Worm (Caenorhabditis elegans) whole organism, late embryonic: Measurements from ENCODE around the gene nhr-135.

Experiments
- C08G9.2 ChIP-seq: sonication (generic microtip); optimal IDR thresholded peaks from 2 replicates; lab custom pipeline; 2016; ENCODE audit warnings: mild to moderate bottlenecking, missing genetic modification characterization, moderate library complexity, missing compliant biosample characterization
- T23F11.4 ChIP-seq: fragments of 200-800 bp; sonication (Bioruptor generic); optimal IDR thresholded peaks from 2 replicates; lab custom pipeline; 2018; ENCODE audit warnings: mild to moderate bottlenecking, missing genetic modification characterization, missing compliant biosample characterization
- dmd-4 ChIP-seq: sonication (generic microtip); optimal IDR thresholded peaks from 2 replicates; lab custom pipeline; 2016; ENCODE audit warnings: borderline replicate concordance, missing genetic modification characterization, missing compliant biosample characterization
- elt-4 ChIP-seq: sonication (generic microtip); optimal IDR thresholded peaks from 2 replicates; lab custom pipeline; 2016; ENCODE audit warnings: missing genetic modification characterization, missing compliant biosample characterization
- gmeb-2 ChIP-seq: sonication (generic microtip); optimal IDR thresholded peaks from 2 replicates; lab custom pipeline; 2016; ENCODE audit warnings: missing genetic modification characterization, inconsistent platforms, missing compliant biosample characterization
- nfya-1 ChIP-seq: sonication (generic microtip); optimal IDR thresholded peaks from 2 replicates; lab custom pipeline; 2017; ENCODE audit warnings: missing genetic modification characterization, mild to moderate bottlenecking, missing compliant biosample characterization, antibody characterized with exemption, moderate library complexity
- nhr-11 ChIP-seq: fragments of 150-350 bp; optimal IDR thresholded peaks from 2 replicates; lab custom pipeline; 2014; ENCODE audit warnings: missing biosample characterization, missing genetic modification characterization
- nhr-232 ChIP-seq: sonication (generic microtip); optimal IDR thresholded peaks from 2 replicates; lab custom pipeline; 2016; ENCODE audit warnings: missing genetic modification characterization, missing compliant biosample characterization
- sox-4 ChIP-seq: sonication (generic microtip); optimal IDR thresholded peaks from 2 replicates; lab custom pipeline; 2017; ENCODE audit warnings: mild to moderate bottlenecking, missing genetic modification characterization, inconsistent platforms, missing compliant biosample characterization
- unc-86 ChIP-seq: sonication (generic microtip); optimal IDR thresholded peaks from 2 replicates; lab custom pipeline; 2016; ENCODE audit warnings: missing genetic modification characterization, missing compliant biosample characterization

DNA sequence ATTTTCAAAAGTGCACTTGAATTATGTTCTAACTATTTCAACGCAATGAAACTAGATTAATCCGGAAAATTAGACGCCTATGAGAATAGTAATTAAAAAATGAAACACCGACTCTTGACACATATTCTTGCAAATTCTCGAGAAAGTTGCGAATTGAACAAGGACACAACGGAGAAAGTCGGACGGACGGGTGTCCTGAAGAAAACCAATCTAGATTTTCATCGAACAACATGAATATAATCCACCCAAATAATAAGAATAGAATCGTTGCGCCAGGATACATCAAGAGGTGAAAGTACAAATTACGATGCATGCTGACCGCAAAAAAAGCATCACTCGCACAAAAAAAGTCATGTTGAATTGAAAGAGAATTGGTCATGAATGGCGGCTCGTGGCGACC is 24.7 kb downstream of the nhr-135 start:
- no peak for TF ChIP-seq nhr-11 (tag; lab: Kevin White, UChicago)
- TF ChIP-seq elt-4 (tag; lab: Kevin White, UChicago), result no peak
- no peak for TF ChIP-seq T23F11.4 (GFP tag; lab: Kevin White, UChicago)
- no peak for TF ChIP-seq sox-4
- no peak for TF ChIP-seq C08G9.2
- TF ChIP-seq nfya-1 (tag; lab: Kevin White, UChicago), result no peak
- no peak for TF ChIP-seq gmeb-2 (tag; lab: Kevin White, UChicago)
- TF ChIP-seq unc-86 (tag; lab: Kevin White, UChicago), result no peak
- no peak for TF ChIP-seq nhr-232 (tag; lab: Kevin White, UChicago)
- TF ChIP-seq dmd-4, result no peak
